Fruit fly (Drosophila melanogaster) whole organism, pupa: Measurements from ENCODE around the gene cact.
A peak's percentile ranks its signal among the peaks of the same experiment; 100 is the strongest.

Experiments used
- CG10348 ChIP-seq: fragments of 200-800 bp; sonication (Bioruptor generic); IDR thresholded peaks from 2 replicates; pipeline ENCODE4 v1.3.6; 2022; ENCODE audit warnings: missing biosample characterization, missing genetic modification characterization
- CG12605 ChIP-seq: fragments of 200-800 bp; sonication (Bioruptor generic); IDR thresholded peaks from 2 replicates; pipeline ENCODE4 v1.3.6; 2022; ENCODE audit warnings: missing biosample characterization, missing genetic modification characterization
- CG13204 ChIP-seq: fragments of 200-800 bp; sonication (Bioruptor generic); optimal IDR thresholded peaks from 2 replicates; lab custom pipeline; 2018; ENCODE audit warnings: missing biosample characterization, mild to moderate bottlenecking, missing genetic modification characterization, moderate library complexity
- CG14655 ChIP-seq: fragments of 200-800 bp; sonication (Bioruptor generic); optimal IDR thresholded peaks from 3 replicates; lab custom pipeline; 2017; ENCODE audit warnings: mild to moderate bottlenecking, missing biosample characterization, missing genetic modification reagents, missing genetic modification characterization
- CG15710 ChIP-seq: fragments of 200-800 bp; sonication (Bioruptor generic); optimal IDR thresholded peaks from 2 replicates; lab custom pipeline; 2018; ENCODE audit warnings: missing biosample characterization, mild to moderate bottlenecking, missing genetic modification characterization, moderate library complexity
- CG17806 ChIP-seq: fragments of 200-800 bp; sonication (Bioruptor generic); optimal IDR thresholded peaks from 2 replicates; lab custom pipeline; 2018; ENCODE audit warnings: missing biosample characterization, mild to moderate bottlenecking, missing genetic modification characterization, moderate library complexity
- CG32121 ChIP-seq: fragments of 200-800 bp; sonication (Bioruptor generic); IDR thresholded peaks from 2 replicates; pipeline ENCODE4 v1.3.6; 2022; ENCODE audit warnings: missing biosample characterization, missing genetic modification characterization
- CG34367 ChIP-seq: fragments of 200-800 bp; sonication (Bioruptor generic); optimal IDR thresholded peaks from 2 replicates; lab custom pipeline; 2018; ENCODE audit warnings: missing biosample characterization, mild to moderate bottlenecking, missing genetic modification characterization
- CG4496 ChIP-seq: fragments of 200-800 bp; sonication (Bioruptor generic); IDR thresholded peaks from 3 replicates; pipeline ENCODE4 v1.3.6; 2022; ENCODE audit warnings: missing biosample characterization, missing genetic modification characterization
- CG8159 ChIP-seq: fragments of 200-800 bp; sonication (Bioruptor generic); optimal IDR thresholded peaks from 3 replicates; lab custom pipeline; 2018; ENCODE audit warnings: missing biosample characterization, mild to moderate bottlenecking, missing genetic modification characterization, moderate library complexity
- CG8301 ChIP-seq: fragments of 200-800 bp; sonication (Bioruptor generic); optimal IDR thresholded peaks from 2 replicates; lab custom pipeline; 2018; ENCODE audit warnings: missing biosample characterization, mild to moderate bottlenecking, missing genetic modification characterization
- CG9948 ChIP-seq: fragments of 200-800 bp; sonication (Bioruptor generic); optimal IDR thresholded peaks from 2 replicates; lab custom pipeline; 2018; ENCODE audit warnings: missing biosample characterization, mild to moderate bottlenecking, missing genetic modification characterization, moderate library complexity
- D1 ChIP-seq: fragments of 200-800 bp; sonication (Bioruptor generic); optimal IDR thresholded peaks from 2 replicates; lab custom pipeline; 2018; ENCODE audit warnings: missing biosample characterization, mild to moderate bottlenecking, missing genetic modification characterization, moderate library complexity
- EcR ChIP-seq: fragments of 200-800 bp; sonication (Bioruptor generic); optimal IDR thresholded peaks from 3 replicates; lab custom pipeline; 2019; ENCODE audit warnings: missing biosample characterization, missing genetic modification characterization, mild to moderate bottlenecking, moderate library complexity, missing genetic modification reagents
- Ets98B ChIP-seq: fragments of 200-800 bp; sonication (Bioruptor generic); IDR thresholded peaks from 2 replicates; pipeline ENCODE4 v1.3.6; 2022; ENCODE audit warnings: missing biosample characterization, missing genetic modification characterization
- Pif1A ChIP-seq: fragments of 200-800 bp; sonication (Bioruptor generic); optimal IDR thresholded peaks from 3 replicates; lab custom pipeline; 2016; ENCODE audit warnings: missing biosample characterization, missing genetic modification characterization
- Pif1B ChIP-seq: fragments of 200-800 bp; sonication (Bioruptor generic); optimal IDR thresholded peaks from 3 replicates; lab custom pipeline; 2016; ENCODE audit warnings: missing biosample characterization, missing genetic modification characterization
- Snoo ChIP-seq: fragments of 200-800 bp; sonication (Bioruptor generic); optimal IDR thresholded peaks from 3 replicates; lab custom pipeline; 2017; ENCODE audit warnings: missing biosample characterization, mild to moderate bottlenecking, missing genetic modification characterization, inconsistent platforms
- fd96Ca ChIP-seq: fragments of 200-800 bp; sonication (Bioruptor generic); IDR thresholded peaks from 3 replicates; pipeline ENCODE4 v1.3.6; 2022; ENCODE audit warnings: missing biosample characterization, missing genetic modification characterization
- gl ChIP-seq: fragments of 200-800 bp; sonication (Bioruptor generic); optimal IDR thresholded peaks from 2 replicates; lab custom pipeline; 2018; ENCODE audit warnings: missing biosample characterization, mild to moderate bottlenecking, missing genetic modification characterization
- rn ChIP-seq: fragments of 200-800 bp; sonication (Bioruptor generic); IDR thresholded peaks from 2 replicates; pipeline ENCODE4 v1.3.6; 2022; ENCODE audit warnings: missing biosample characterization, missing genetic modification characterization

The cact gene

dm6 chr2L:16290984-16291383 is 35.0 kb downstream of the cact start, which contains the start of gene CG17329:
Gene CG17329, plus strand, starts transcription at chr2L:16291284.
- no peak for TF ChIP-seq CG34367 (tag; lab: Kevin White, UChicago)
- no peak for TF ChIP-seq CG32121
- no peak for TF ChIP-seq CG12605 (GFP tag; lab: Robert Waterston, UW)
- no peak for TF ChIP-seq CG14655 (GFP tag; lab: Kevin White, UChicago)

DNA sequence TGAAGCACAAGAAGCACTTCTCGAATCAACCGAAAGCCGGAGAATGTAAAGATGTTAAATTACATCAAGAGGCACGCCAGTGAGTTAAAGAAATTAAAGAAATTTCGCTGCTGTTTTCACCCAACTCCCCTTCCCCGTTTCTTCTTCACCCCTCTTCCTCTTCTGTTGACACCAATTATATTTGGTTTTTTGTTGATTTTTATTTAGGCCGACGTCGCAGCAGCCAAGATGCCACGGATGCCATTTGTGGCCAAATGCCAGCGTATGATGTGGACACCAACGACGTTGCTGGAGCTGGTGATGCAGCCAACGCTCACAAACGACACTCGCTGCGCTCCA is 37.6 kb downstream of the cact start:
- no peak for TF ChIP-seq CG10348 (GFP tag; lab: Robert Waterston, UW)
- no peak for TF ChIP-seq gl (tag; lab: Kevin White, UChicago)
- TF ChIP-seq CG4496 (GFP tag; lab: Robert Waterston, UW), result no peak
- TF ChIP-seq Pif1B (GFP tag; lab: Kevin White, UChicago), result no peak
- TF ChIP-seq CG13204, result no peak
- no peak for TF ChIP-seq CG8159

- TF ChIP-seq CG12605 (GFP tag; lab: Robert Waterston, UW) (no peak), CG8159 (peak; percentile 50), Pif1B (GFP tag; lab: Kevin White, UChicago) (peak; percentile 64), CG34367 (tag; lab: Kevin White, UChicago) (peak; percentile 34), CG13204 (peak; percentile 48), rn (no peak), CG15710 (tag; lab: Kevin White, UChicago) (peak; percentile 12), CG17806 (tag; lab: Kevin White, UChicago) (peak; percentile 1), gl (tag; lab: Kevin White, UChicago) (peak; percentile 18), CG10348 (GFP tag; lab: Robert Waterston, UW) (no peak), CG8301 (tag; lab: Kevin White, UChicago) (no peak), Snoo (tag; lab: Kevin White, UChicago) (peak; percentile 57)
Observed at dm6 chr2L:16287602-16288392, 38.2 kb downstream of the cact start, which contains the start of the genes crp and pkaap. Gene crp, minus strand, starts transcription at chr2L:16287730. Gene pkaap, plus strand, starts transcription at chr2L:16288290.

DNA sequence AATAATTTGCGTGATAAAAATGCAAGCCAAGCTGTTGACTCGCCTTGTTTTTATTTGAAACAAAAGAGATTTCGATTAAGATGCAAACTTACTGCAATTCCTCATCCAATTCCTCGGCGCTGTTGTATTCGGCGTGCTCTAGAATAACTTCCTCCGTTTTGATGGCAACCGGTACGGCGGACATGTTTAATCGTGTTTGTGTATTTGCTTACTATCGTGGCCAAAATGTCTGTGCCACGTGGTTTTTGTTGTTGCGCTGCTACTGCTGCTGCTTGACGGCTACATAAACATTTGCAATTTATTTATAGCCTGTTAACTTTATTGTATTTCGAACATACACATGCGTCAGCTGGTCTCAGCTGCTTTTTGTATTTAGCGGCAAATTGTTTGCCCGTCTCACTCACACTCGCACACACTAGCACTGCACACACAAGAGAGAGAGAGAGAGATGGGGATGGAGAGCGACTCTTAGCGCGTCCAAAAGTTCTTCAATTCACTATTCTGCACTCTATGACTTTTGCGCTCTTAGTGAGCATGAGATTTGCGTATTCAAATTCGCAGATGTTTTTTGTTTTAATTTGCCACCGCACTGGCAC is 38.9 kb downstream of the cact start:
- no peak for TF ChIP-seq CG34367 (tag; lab: Kevin White, UChicago)
- TF ChIP-seq CG10348 (GFP tag; lab: Robert Waterston, UW), result no peak
- no peak for TF ChIP-seq CG12605 (GFP tag; lab: Robert Waterston, UW)
- TF ChIP-seq Pif1A, result no peak
- no peak for TF ChIP-seq Ets98B (GFP tag; lab: Robert Waterston, UW)
- TF ChIP-seq D1 (tag; lab: Kevin White, UChicago), result no peak
- TF ChIP-seq rn, result no peak
- TF ChIP-seq CG13204, result no peak
- TF ChIP-seq Snoo (tag; lab: Kevin White, UChicago), result no peak
- no peak for TF ChIP-seq CG4496 (GFP tag; lab: Robert Waterston, UW)
- TF ChIP-seq CG9948 (tag; lab: Kevin White, UChicago), result no peak
- TF ChIP-seq fd96Ca, result no peak
- no peak for TF ChIP-seq CG8159
- TF ChIP-seq Pif1B (GFP tag; lab: Kevin White, UChicago), result no peak
- no peak for TF ChIP-seq gl (tag; lab: Kevin White, UChicago)
- TF ChIP-seq, all 21 proteins: peak for 0

- TF ChIP-seq rn (no peak), gl (tag; lab: Kevin White, UChicago) (peak; percentile 76), Ets98B (GFP tag; lab: Robert Waterston, UW) (no peak), CG12605 (GFP tag; lab: Robert Waterston, UW) (no peak), Pif1B (GFP tag; lab: Kevin White, UChicago) (peak; percentile 79), CG13204 (peak; percentile 71), CG8159 (peak; percentile 80), Pif1A (peak; percentile 83), CG4496 (GFP tag; lab: Robert Waterston, UW) (no peak), CG8301 (tag; lab: Kevin White, UChicago) (peak; percentile 79), CG17806 (tag; lab: Kevin White, UChicago) (peak; percentile 75), CG9948 (tag; lab: Kevin White, UChicago) (peak; percentile 74), fd96Ca (no peak), EcR (GFP tag; lab: Kevin White, UChicago) (peak; percentile 57), CG32121 (no peak), CG10348 (GFP tag; lab: Robert Waterston, UW) (no peak), CG15710 (tag; lab: Kevin White, UChicago) (peak; percentile 62), CG14655 (GFP tag; lab: Kevin White, UChicago) (peak; percentile 81), CG34367 (tag; lab: Kevin White, UChicago) (peak; percentile 60), D1 (tag; lab: Kevin White, UChicago) (no peak), Snoo (tag; lab: Kevin White, UChicago) (peak; percentile 49)
Observed at dm6 chr2L:16286360-16287005, 39.5 kb downstream of the cact start.
